Comparison of ENCODE assay signal across 5 fruit fly cellular contexts in the genomic region with DNA sequence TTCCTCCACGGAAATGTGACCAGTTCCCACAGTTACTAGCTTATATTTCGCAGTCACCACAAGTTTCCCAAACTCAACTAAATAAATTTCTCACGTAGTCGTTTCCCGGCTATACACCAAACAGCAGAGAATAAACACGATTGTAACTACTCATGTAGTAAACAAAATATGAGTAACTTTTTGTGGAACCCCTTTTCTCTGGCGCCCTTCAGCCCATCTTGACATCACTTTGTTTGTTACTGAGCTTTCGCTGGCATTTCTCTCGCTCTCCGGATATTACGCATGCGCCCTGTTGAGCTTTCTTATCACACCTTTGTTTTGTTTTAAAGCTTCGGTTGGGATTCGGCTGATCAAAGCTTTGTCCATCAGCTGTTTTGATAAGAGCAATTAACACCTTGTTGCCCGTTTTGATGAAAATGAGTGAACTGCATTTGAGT.
TF ChIP-seq lines count a peak whose summit lies in the region.

No protein-coding gene starts in this region.

- no peak for TF ChIP-seq CTCF in whole organism, embryonic (GFP tag; optimal IDR thresholded peaks at IDR 0.05; lab: Kevin White, UChicago)

TF ChIP-seq in whole organism, adult, 20 proteins besides CTCF, POLR2A, EP300 and RAD21:
- TF ChIP-seq cic (GFP tag; optimal IDR thresholded peaks at IDR 0.05; lab: Kevin White, UChicago) (peak; percentile 86), pad (GFP tag; optimal IDR thresholded peaks at IDR 0.05; lab: Kevin White, UChicago) (peak; percentile 12), CG1620 (GFP tag; optimal IDR thresholded peaks at IDR 0.05; lab: Kevin White, UChicago) (no peak), CG33017 (tag; optimal IDR thresholded peaks at IDR 0.05; lab: Kevin White, UChicago) (peak; percentile 49), Hr96 (GFP tag; optimal IDR thresholded peaks at IDR 0.05; lab: Kevin White, UChicago) (no peak), CG14711 (tag; optimal IDR thresholded peaks at IDR 0.05; lab: Kevin White, UChicago) (no peak), CG7101 (tag; optimal IDR thresholded peaks at IDR 0.05; lab: Kevin White, UChicago) (peak; percentile 18), kay (GFP tag; lab: Kevin White, UChicago; ENCODE audit: borderline replicate concordance) (peak; percentile 97), CG12768 (GFP tag; optimal IDR thresholded peaks at IDR 0.05; lab: Kevin White, UChicago) (no peak)

TF ChIP-seq in whole organism, embryonic, 481 proteins besides CTCF, POLR2A, EP300 and RAD21 (continues in another document):
- no peak for TF ChIP-seq CG4424 (GFP tag; optimal IDR thresholded peaks at IDR 0.05; lab: Kevin White, UChicago)
- TF ChIP-seq Max (GFP tag; optimal IDR thresholded peaks at IDR 0.05; lab: Kevin White, UChicago), result no peak
- peak; percentile 31 for TF ChIP-seq kay (GFP tag; optimal IDR thresholded peaks at IDR 0.05; lab: Kevin White, UChicago)
- peak; percentile 7 for TF ChIP-seq kni (GFP tag; optimal IDR thresholded peaks at IDR 0.05; lab: Kevin White, UChicago)
- peak; percentile 5 for TF ChIP-seq exex (tag; optimal IDR thresholded peaks at IDR 0.05; lab: Kevin White, UChicago)
- peak; percentile 56 for TF ChIP-seq sens (GFP tag; lab: Kevin White, UChicago)
- TF ChIP-seq scrt (GFP tag; optimal IDR thresholded peaks at IDR 0.05; lab: Kevin White, UChicago), result peak; percentile 43
- TF ChIP-seq pb (GFP tag; optimal IDR thresholded peaks at IDR 0.05; lab: Kevin White, UChicago), result no peak
- peak; percentile 40; the same call in 2 of the 3 replicates for TF ChIP-seq CG2199 (GFP tag; IDR thresholded peaks at IDR 0.05; lab: Robert Waterston, UW)
- peak; percentile 59 for TF ChIP-seq CG3995 (GFP tag; optimal IDR thresholded peaks at IDR 0.05; lab: Kevin White, UChicago)
- TF ChIP-seq sd (tag; optimal IDR thresholded peaks at IDR 0.05; lab: Kevin White, UChicago), result peak; percentile 38
- TF ChIP-seq CG34224 (GFP tag; IDR thresholded peaks at IDR 0.05; lab: Robert Waterston, UW; ENCODE audit: partially characterized antibody), result 0 out of 3 replicates have a peak, but pooled peaks have one; percentile 19
- 0 out of 2 replicates have a peak, but pooled peaks have one; percentile 25 for TF ChIP-seq CG4360 (GFP tag; IDR thresholded peaks at IDR 0.05; lab: Robert Waterston, UW)
- TF ChIP-seq BtbVII (GFP tag; optimal IDR thresholded peaks at IDR 0.05; lab: Kevin White, UChicago), result peak; percentile 2
- TF ChIP-seq CG13894 (tag; optimal IDR thresholded peaks at IDR 0.05; lab: Kevin White, UChicago), result peak; percentile 60
- no peak for TF ChIP-seq gt (GFP tag; IDR thresholded peaks at IDR 0.05; lab: Robert Waterston, UW)
- TF ChIP-seq CG14667 (GFP tag; IDR thresholded peaks at IDR 0.05; lab: Robert Waterston, UW), result no peak
- TF ChIP-seq chinmo (GFP tag; IDR thresholded peaks at IDR 0.05; lab: Robert Waterston, UW; ENCODE audit: partially characterized antibody), result 0 out of 4 replicates have a peak, but pooled peaks have one; percentile 24

TF ChIP-seq in whole organism, prepupa, 60 proteins besides CTCF, POLR2A, EP300 and RAD21 (continues in another document):
- TF ChIP-seq Ets21C (GFP tag; optimal IDR thresholded peaks at IDR 0.05; lab: Kevin White, UChicago) (no peak), CG3919 (GFP tag; optimal IDR thresholded peaks at IDR 0.05; lab: Kevin White, UChicago) (no peak), Hr4 (GFP tag; optimal IDR thresholded peaks at IDR 0.05; lab: Kevin White, UChicago) (no peak), CG31627 (GFP tag; optimal IDR thresholded peaks at IDR 0.05; lab: Kevin White, UChicago) (no peak), dsx (GFP tag; optimal IDR thresholded peaks at IDR 0.05; lab: Kevin White, UChicago; ENCODE audit: poor library complexity, severe bottlenecking) (no peak), Eip78C (GFP tag; lab: Kevin White, UChicago) (peak; percentile 62), CG11294 (GFP tag; IDR thresholded peaks at IDR 0.05; lab: Robert Waterston, UW) (no peak), CG34406 (GFP tag; optimal IDR thresholded peaks at IDR 0.05; lab: Kevin White, UChicago) (no peak), topi (GFP tag; optimal IDR thresholded peaks at IDR 0.05; lab: Kevin White, UChicago) (no peak), Sox14 (GFP tag; optimal IDR thresholded peaks at IDR 0.05; lab: Kevin White, UChicago) (peak; percentile 75), CG11762 (GFP tag; optimal IDR thresholded peaks at IDR 0.05; lab: Kevin White, UChicago; ENCODE audit: insufficient read depth) (no peak), CG10669 (GFP tag; optimal IDR thresholded peaks at IDR 0.05; lab: Kevin White, UChicago) (no peak), CG6163 (GFP tag; IDR thresholded peaks at IDR 0.05; lab: Robert Waterston, UW) (no peak), Sox15 (GFP tag; optimal IDR thresholded peaks at IDR 0.05; lab: Kevin White, UChicago) (no peak), ss (GFP tag; optimal IDR thresholded peaks at IDR 0.05; lab: Kevin White, UChicago) (no peak), eg (GFP tag; IDR thresholded peaks at IDR 0.05; lab: Robert Waterston, UW) (no peak), CG1621 (tag; optimal IDR thresholded peaks at IDR 0.05; lab: Kevin White, UChicago) (no peak), Eip93F (GFP tag; optimal IDR thresholded peaks at IDR 0.05; lab: Kevin White, UChicago) (no peak), CG8119 (GFP tag; IDR thresholded peaks at IDR 0.05; lab: Robert Waterston, UW) (no peak), OdsH (GFP tag; optimal IDR thresholded peaks at IDR 0.05; lab: Kevin White, UChicago) (no peak), fkh (GFP tag; optimal IDR thresholded peaks at IDR 0.05; lab: Kevin White, UChicago) (peak; percentile 62)

TF ChIP-seq in whole organism, pupa, 21 proteins besides CTCF, POLR2A, EP300 and RAD21:
- TF ChIP-seq Pif1A (GFP tag; optimal IDR thresholded peaks at IDR 0.05; lab: Kevin White, UChicago) (peak; percentile 13), D1 (tag; optimal IDR thresholded peaks at IDR 0.05; lab: Kevin White, UChicago) (no peak), rn (GFP tag; IDR thresholded peaks at IDR 0.05; lab: Robert Waterston, UW) (no peak), gl (tag; optimal IDR thresholded peaks at IDR 0.05; lab: Kevin White, UChicago) (no peak), CG9948 (tag; optimal IDR thresholded peaks at IDR 0.05; lab: Kevin White, UChicago) (no peak), CG15710 (tag; optimal IDR thresholded peaks at IDR 0.05; lab: Kevin White, UChicago) (no peak), CG8301 (tag; optimal IDR thresholded peaks at IDR 0.05; lab: Kevin White, UChicago) (no peak)

TF ChIP-seq in whole organism, wandering third instar larva, 38 proteins besides CTCF, POLR2A, EP300 and RAD21:
- TF ChIP-seq Vsx2 (GFP tag; optimal IDR thresholded peaks at IDR 0.05; lab: Kevin White, UChicago; ENCODE audit: partially characterized antibody), result peak; percentile 50
- no peak for TF ChIP-seq OdsH (GFP tag; optimal IDR thresholded peaks at IDR 0.05; lab: Kevin White, UChicago)
- TF ChIP-seq fru (GFP tag; optimal IDR thresholded peaks at IDR 0.05; lab: Kevin White, UChicago), result peak; percentile 96
